Fruit fly (Drosophila melanogaster): ENCODE data around the gene sky.

DNA sequence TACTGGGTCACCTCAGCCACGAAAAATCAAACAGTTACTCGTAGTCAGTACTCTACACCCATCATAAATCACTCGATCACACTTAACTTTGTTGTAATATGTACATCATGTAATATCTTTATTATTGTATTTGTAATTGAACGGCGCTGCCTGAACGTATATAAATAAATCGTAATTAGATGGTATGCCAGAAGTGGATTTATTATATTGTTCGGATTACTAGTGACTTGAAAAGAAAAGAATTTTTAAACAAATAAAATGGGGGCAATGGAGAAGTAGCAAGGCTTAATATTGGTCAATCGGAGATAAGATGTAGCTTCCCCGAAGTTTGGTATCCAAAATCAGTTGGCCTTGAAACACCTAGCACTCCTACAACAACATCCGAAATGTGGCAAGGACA, 69.7 kb downstream of the sky start, which contains the start of gene CG14402:
- no peak for TF ChIP-seq CG14655 (GFP tag; optimal IDR thresholded peaks at IDR 0.05)
- TF ChIP-seq rn (GFP tag; IDR thresholded peaks at IDR 0.05): no peak

Data from whole organism, pupa.